Fruit fly (Drosophila melanogaster) whole organism, prepupa: ENCODE results near the gene CG2747.

Experiments used
- Blimp-1 ChIP-seq: fragments of 200-800 bp; sonication (Bioruptor generic); optimal IDR thresholded peaks from 3 replicates; lab custom pipeline; 2017; ENCODE audit warnings: missing biosample characterization, missing genetic modification characterization, mild to moderate bottlenecking, moderate library complexity, missing genetic modification reagents
- CG11294 ChIP-seq: fragments of 200-800 bp; sonication (Bioruptor generic); IDR thresholded peaks from 2 replicates; pipeline ENCODE4 v1.3.6; 2022; ENCODE audit warnings: missing biosample characterization, missing genetic modification characterization
- CG11762 ChIP-seq: fragments of 200-800 bp; sonication (Bioruptor generic); optimal IDR thresholded peaks from 3 replicates; lab custom pipeline; 2016; ENCODE audit warnings: missing biosample characterization, missing genetic modification characterization; ENCODE audit not compliant: insufficient read depth
- CG11902 ChIP-seq: fragments of 200-800 bp; sonication (Bioruptor generic); optimal IDR thresholded peaks from 3 replicates; lab custom pipeline; 2016; ENCODE audit warnings: missing biosample characterization, missing genetic modification characterization
- CG15336 ChIP-seq: fragments of 200-800 bp; sonication (Bioruptor generic); IDR thresholded peaks from 2 replicates; pipeline ENCODE4 v1.3.6; 2022; ENCODE audit warnings: missing biosample characterization, missing genetic modification characterization
- CG16779 ChIP-seq: fragments of 200-800 bp; sonication (Bioruptor generic); optimal IDR thresholded peaks from 3 replicates; lab custom pipeline; 2017; ENCODE audit warnings: missing biosample characterization, mild to moderate bottlenecking, missing genetic modification characterization
- CG3032 ChIP-seq: fragments of 200-800 bp; optimal IDR thresholded peaks from 2 replicates; lab custom pipeline; 2019; ENCODE audit warnings: missing biosample characterization, mild to moderate bottlenecking, missing genetic modification characterization, moderate library complexity
- CG31627 ChIP-seq: fragments of 200-800 bp; sonication (Bioruptor generic); optimal IDR thresholded peaks from 3 replicates; lab custom pipeline; 2016; ENCODE audit warnings: missing biosample characterization, missing genetic modification characterization
- CG32006 ChIP-seq: fragments of 200-800 bp; sonication (Bioruptor generic); optimal IDR thresholded peaks from 3 replicates; lab custom pipeline; 2017; ENCODE audit warnings: missing biosample characterization, mild to moderate bottlenecking, missing genetic modification characterization
- CG34406 ChIP-seq: fragments of 200-800 bp; sonication (Bioruptor generic); optimal IDR thresholded peaks from 3 replicates; lab custom pipeline; 2016; ENCODE audit warnings: missing biosample characterization, missing genetic modification characterization
- CG6163 ChIP-seq: fragments of 200-800 bp; sonication (Bioruptor generic); IDR thresholded peaks from 3 replicates; pipeline ENCODE4 v1.3.6; 2022; ENCODE audit warnings: missing biosample characterization, missing genetic modification characterization
- CG6792 ChIP-seq: fragments of 200-800 bp; sonication (Bioruptor generic); optimal IDR thresholded peaks from 3 replicates; lab custom pipeline; 2016; ENCODE audit warnings: missing biosample characterization, missing genetic modification characterization
- CG6808 ChIP-seq: fragments of 200-800 bp; sonication (Bioruptor generic); optimal IDR thresholded peaks from 3 replicates; lab custom pipeline; 2017; ENCODE audit warnings: missing biosample characterization, missing genetic modification characterization, mild to moderate bottlenecking, moderate library complexity, missing genetic modification reagents
- CG6854 ChIP-seq: fragments of 200-800 bp; sonication (Bioruptor generic); optimal IDR thresholded peaks from 2 replicates; lab custom pipeline; 2017; ENCODE audit warnings: missing biosample characterization, mild to moderate bottlenecking, missing genetic modification characterization
- CG7368 ChIP-seq: fragments of 200-800 bp; sonication (Bioruptor generic); optimal IDR thresholded peaks from 3 replicates; lab custom pipeline; 2016; ENCODE audit warnings: missing biosample characterization, missing genetic modification characterization
- CG8119 ChIP-seq: fragments of 200-800 bp; sonication (Bioruptor generic); IDR thresholded peaks from 3 replicates; pipeline ENCODE4 v1.3.6; 2022; ENCODE audit warnings: missing biosample characterization, missing genetic modification characterization
- CG8319 ChIP-seq: fragments of 200-800 bp; sonication (Bioruptor generic); optimal IDR thresholded peaks from 3 replicates; lab custom pipeline; 2016; ENCODE audit warnings: missing biosample characterization, missing genetic modification characterization
- CG8632 ChIP-seq: fragments of 200-800 bp; sonication (Bioruptor generic); optimal IDR thresholded peaks from 3 replicates; lab custom pipeline; 2016; ENCODE audit warnings: missing biosample characterization, missing genetic modification characterization
- Eip78C ChIP-seq: fragments of 200-800 bp; sonication (Bioruptor generic); peaks from one replicate; lab custom pipeline; 2016; ENCODE audit warnings: missing biosample characterization, missing genetic modification characterization
- Eip93F ChIP-seq: fragments of 200-800 bp; sonication (Bioruptor generic); optimal IDR thresholded peaks from 2 replicates; lab custom pipeline; 2016; ENCODE audit warnings: missing biosample characterization, mild to moderate bottlenecking, missing genetic modification characterization
- Ets21C ChIP-seq: fragments of 200-800 bp; sonication (Bioruptor generic); optimal IDR thresholded peaks from 3 replicates; lab custom pipeline; 2016; ENCODE audit warnings: missing biosample characterization, missing genetic modification characterization
- Hr38 ChIP-seq: sonication (Bioruptor generic); optimal IDR thresholded peaks from 2 replicates; lab custom pipeline; 2016; ENCODE audit warnings: missing biosample characterization, missing genetic modification characterization
- Hr39 ChIP-seq: fragments of 200-800 bp; sonication (Bioruptor generic); optimal IDR thresholded peaks from 2 replicates; lab custom pipeline; 2016; ENCODE audit warnings: missing biosample characterization, missing genetic modification characterization
- Lpt ChIP-seq: fragments of 200-800 bp; sonication (Bioruptor generic); optimal IDR thresholded peaks from 3 replicates; lab custom pipeline; 2016; ENCODE audit warnings: missing biosample characterization, missing genetic modification characterization
- Met ChIP-seq: fragments of 200-800 bp; sonication (Bioruptor generic); optimal IDR thresholded peaks from 3 replicates; lab custom pipeline; 2016; ENCODE audit warnings: missing biosample characterization, missing genetic modification characterization
- Smox ChIP-seq: fragments of 200-800 bp; sonication (Bioruptor generic); optimal IDR thresholded peaks from 3 replicates; lab custom pipeline; 2016; ENCODE audit warnings: missing biosample characterization, missing genetic modification characterization
- Sox102F ChIP-seq: fragments of 200-800 bp; sonication (Bioruptor generic); optimal IDR thresholded peaks from 2 replicates; lab custom pipeline; 2016; ENCODE audit warnings: missing biosample characterization, mild to moderate bottlenecking, missing genetic modification characterization
- Sox14 ChIP-seq: fragments of 200-800 bp; sonication (Bioruptor generic); optimal IDR thresholded peaks from 3 replicates; lab custom pipeline; 2016; ENCODE audit warnings: missing biosample characterization, missing genetic modification characterization
- Sox15 ChIP-seq: fragments of 200-800 bp; sonication (Bioruptor generic); optimal IDR thresholded peaks from 3 replicates; lab custom pipeline; 2016; ENCODE audit warnings: missing biosample characterization, missing genetic modification characterization
- acj6 ChIP-seq: fragments of 200-800 bp; sonication (Bioruptor generic); optimal IDR thresholded peaks from 3 replicates; lab custom pipeline; 2016; ENCODE audit warnings: missing biosample characterization, missing genetic modification characterization
- cyc ChIP-seq: fragments of 200-800 bp; sonication (Bioruptor generic); optimal IDR thresholded peaks from 3 replicates; lab custom pipeline; 2016; ENCODE audit warnings: missing biosample characterization, missing genetic modification characterization
- dac ChIP-seq: fragments of 200-800 bp; sonication (Bioruptor generic); optimal IDR thresholded peaks from 2 replicates; lab custom pipeline; 2017; ENCODE audit warnings: missing biosample characterization, mild to moderate bottlenecking, missing genetic modification characterization
- dsx ChIP-seq: fragments of 200-800 bp; optimal IDR thresholded peaks from 3 replicates; lab custom pipeline; 2019; ENCODE audit warnings: missing biosample characterization, mild to moderate bottlenecking, missing genetic modification characterization, moderate library complexity; ENCODE audit not compliant: poor library complexity, severe bottlenecking
- eg ChIP-seq: fragments of 200-800 bp; sonication (Bioruptor generic); IDR thresholded peaks from 3 replicates; pipeline ENCODE4 v1.3.6; 2022; ENCODE audit warnings: missing biosample characterization, missing genetic modification characterization
- fd85E ChIP-seq: fragments of 200-800 bp; sonication (Bioruptor generic); optimal IDR thresholded peaks from 3 replicates; lab custom pipeline; 2016; ENCODE audit warnings: missing biosample characterization, missing genetic modification characterization
- fkh ChIP-seq: fragments of 200-800 bp; sonication (Bioruptor generic); optimal IDR thresholded peaks from 3 replicates; lab custom pipeline; 2017; ENCODE audit warnings: missing biosample characterization, mild to moderate bottlenecking, missing genetic modification characterization, moderate library complexity
- lz ChIP-seq: fragments of 200-800 bp; sonication (Bioruptor generic); optimal IDR thresholded peaks from 3 replicates; lab custom pipeline; 2016; ENCODE audit warnings: missing biosample characterization, missing genetic modification characterization
- net ChIP-seq: fragments of 200-800 bp; sonication (Bioruptor generic); optimal IDR thresholded peaks from 3 replicates; lab custom pipeline; 2016; ENCODE audit warnings: missing biosample characterization, missing genetic modification characterization
- pdm3 ChIP-seq: fragments of 200-800 bp; sonication (Bioruptor generic); optimal IDR thresholded peaks from 3 replicates; lab custom pipeline; 2016; ENCODE audit warnings: missing biosample characterization, missing genetic modification characterization
- spab ChIP-seq: fragments of 200-800 bp; sonication (Bioruptor generic); optimal IDR thresholded peaks from 2 replicates; lab custom pipeline; 2017; ENCODE audit warnings: missing biosample characterization, mild to moderate bottlenecking, missing genetic modification characterization, missing genetic modification reagents
- ss ChIP-seq, 2 experiments: fragments of 200-800 bp; sonication (Bioruptor generic); optimal IDR thresholded peaks; 2 replicates in 1 of 2; 3 replicates in 1 of 2; lab custom pipeline; 2017 to 2018; ENCODE audit warnings: mild to moderate bottlenecking in 2 of 2, missing biosample characterization in 2 of 2, missing genetic modification characterization in 2 of 2, moderate library complexity in 1 of 2
- svp ChIP-seq: fragments of 200-800 bp; sonication (Bioruptor generic); peaks from one replicate; lab custom pipeline; 2016; ENCODE audit warnings: missing biosample characterization, missing genetic modification characterization
- vri ChIP-seq: fragments of 200-800 bp; sonication (Bioruptor generic); optimal IDR thresholded peaks from 3 replicates; lab custom pipeline; 2016; ENCODE audit warnings: missing biosample characterization, mild to moderate bottlenecking, missing genetic modification characterization

CG2747 gene

DNA sequence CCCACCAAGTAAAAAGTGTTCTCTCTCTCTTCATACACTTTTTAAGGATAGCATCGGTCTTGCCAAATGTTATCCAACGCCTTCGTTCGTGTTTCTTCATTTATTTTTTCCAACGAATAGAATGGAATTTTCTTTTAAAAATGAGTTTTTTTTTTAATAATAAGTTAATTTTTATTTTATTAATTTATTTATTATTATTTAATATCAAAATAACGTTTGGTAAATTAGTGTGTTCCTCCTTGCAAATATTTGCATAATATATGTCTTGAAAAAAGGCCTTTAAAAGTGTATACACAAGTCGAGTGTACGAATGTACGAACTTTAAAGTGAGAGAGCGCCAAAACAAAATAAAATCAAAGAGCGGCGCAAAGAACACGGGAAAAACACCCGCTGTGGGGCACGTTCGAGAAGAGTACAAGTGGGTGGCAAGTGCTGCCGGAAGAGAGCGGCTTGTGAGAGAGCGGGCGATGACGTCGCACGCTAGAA, 3.3 kb downstream of the CG2747 start (continued):
- TF ChIP-seq lz (GFP tag; lab: Kevin White, UChicago) (peak; percentile 80), vri (GFP tag; lab: Kevin White, UChicago) (peak; percentile 65), CG3032 (tag; lab: Kevin White, UChicago) (peak; percentile 80), CG6854 (GFP tag; lab: Kevin White, UChicago) (peak; percentile 74), Hr39 (GFP tag; lab: Kevin White, UChicago) (peak; percentile 63), CG6808 (peak; percentile 75), CG34406 (GFP tag; lab: Kevin White, UChicago) (peak; percentile 92), Met (GFP tag; lab: Kevin White, UChicago) (peak; percentile 51), Eip78C (GFP tag; lab: Kevin White, UChicago) (peak; percentile 95), svp (GFP tag; lab: Kevin White, UChicago) (peak; percentile 88), spab (GFP tag; lab: Kevin White, UChicago) (peak; percentile 74), fd85E (GFP tag; lab: Kevin White, UChicago) (peak; percentile 54), Sox15 (GFP tag; lab: Kevin White, UChicago) (peak; percentile 78), cyc (peak; percentile 25), net (GFP tag; lab: Kevin White, UChicago) (peak; percentile 87), ss (GFP tag; optimal IDR thresholded peaks at IDR 0.05; lab: Kevin White, UChicago) (peak; percentile 85 to 94), pdm3 (peak; percentile 76)

DNA sequence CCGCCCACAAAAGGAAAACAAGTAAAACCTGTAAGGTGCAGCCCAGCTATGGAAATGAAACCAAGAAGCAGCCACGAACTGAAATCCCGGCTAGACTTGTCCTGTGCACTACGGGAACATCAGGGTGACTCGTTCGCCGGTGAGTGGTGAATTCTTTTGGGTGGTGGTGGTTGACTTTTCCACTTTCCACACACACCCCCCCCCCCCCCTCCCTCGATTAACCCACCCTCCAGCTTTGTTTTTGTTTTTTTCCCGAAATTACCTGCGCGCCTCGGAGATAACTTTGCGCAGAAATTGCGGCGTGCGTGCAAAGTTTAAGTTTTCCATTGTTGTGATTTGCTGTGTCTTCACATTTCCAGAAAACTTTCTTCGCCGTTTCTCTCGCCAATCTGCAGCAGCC, 4.1 kb downstream of the CG2747 start:
- no peak for TF ChIP-seq dac (GFP tag; lab: Kevin White, UChicago)
- TF ChIP-seq acj6 (GFP tag; lab: Kevin White, UChicago): no peak
- no peak for TF ChIP-seq Ets21C (GFP tag; lab: Kevin White, UChicago)
- no peak for TF ChIP-seq Hr38 (GFP tag; lab: Kevin White, UChicago)
- TF ChIP-seq eg (GFP tag; lab: Robert Waterston, UW): no peak
- TF ChIP-seq Eip78C (GFP tag; lab: Kevin White, UChicago): no peak
- TF ChIP-seq CG11762 (GFP tag; lab: Kevin White, UChicago): no peak
- no peak for TF ChIP-seq CG31627
- TF ChIP-seq CG16779 (tag; lab: Kevin White, UChicago): no peak
- no peak for TF ChIP-seq CG8319 (GFP tag; lab: Kevin White, UChicago)
- no peak for TF ChIP-seq cyc
- no peak for TF ChIP-seq Sox102F (GFP tag; lab: Kevin White, UChicago)

DNA sequence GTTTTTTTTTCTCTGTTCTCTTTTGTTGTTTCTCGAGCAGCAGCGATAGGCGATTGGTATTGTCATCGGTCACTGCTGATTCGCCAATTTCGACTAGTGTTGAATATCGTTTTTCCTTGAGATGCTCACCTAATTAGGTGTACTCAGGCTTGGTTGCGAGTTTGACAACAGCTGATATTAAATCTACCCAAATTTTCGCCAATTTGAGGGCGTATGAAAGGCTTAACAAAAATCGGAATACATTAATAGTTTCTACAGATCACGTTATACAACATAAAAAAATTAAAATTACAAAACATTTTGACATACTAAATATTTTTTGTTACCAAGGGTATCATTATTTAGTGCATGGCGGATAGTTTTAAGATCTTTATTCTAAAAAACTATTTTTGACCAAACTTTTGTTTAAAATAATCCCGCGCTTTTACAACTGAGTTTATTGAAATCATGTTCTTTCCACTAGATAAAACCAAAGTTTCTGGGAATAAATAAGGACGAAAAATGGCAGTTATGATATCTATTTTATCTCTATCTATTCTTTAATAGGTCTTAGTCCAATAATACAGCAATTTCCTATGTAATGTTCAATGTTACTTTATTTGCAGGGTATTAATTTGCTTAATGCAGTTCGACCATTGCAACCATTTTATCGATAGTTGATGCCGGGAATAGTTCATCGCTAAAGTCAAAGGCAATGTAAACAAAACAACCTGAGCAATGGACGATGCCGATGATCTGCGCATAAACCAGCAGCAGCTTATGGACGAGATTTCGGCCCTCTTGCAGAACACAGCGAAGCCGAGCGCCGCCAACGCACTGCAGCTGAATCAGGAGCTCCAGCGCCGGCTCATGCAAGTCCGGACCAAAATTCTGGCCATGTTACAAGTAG, 17.2 kb downstream of the CG2747 start, which contains the start of the genes CG10435 and Pbp95:
TSS of gene CG10435 (minus strand) at position 81 of the 889 bp plus-strand sequence.
TSS of gene Pbp95 (plus strand) at position 671 of the 889 bp plus-strand sequence.
- TF ChIP-seq svp (GFP tag; lab: Kevin White, UChicago) (peak; percentile 97), Eip93F (GFP tag; lab: Kevin White, UChicago) (no peak), CG7368 (GFP tag; lab: Kevin White, UChicago) (peak; percentile 37), Sox102F (GFP tag; lab: Kevin White, UChicago) (no peak), vri (GFP tag; lab: Kevin White, UChicago) (no peak), CG32006 (GFP tag; lab: Kevin White, UChicago) (no peak), Hr39 (GFP tag; lab: Kevin White, UChicago) (peak; percentile 54), dsx (GFP tag; lab: Kevin White, UChicago) (no peak), CG8119 (GFP tag; lab: Robert Waterston, UW) (0 out of 3 replicates have a peak, but pooled peaks have one; percentile 14), eg (GFP tag; lab: Robert Waterston, UW) (no peak; the same call in 1 of the 3 replicates), Ets21C (GFP tag; lab: Kevin White, UChicago) (peak; percentile 24), CG6163 (GFP tag; lab: Robert Waterston, UW) (peak; percentile 62), CG11762 (GFP tag; lab: Kevin White, UChicago) (peak; percentile 3), Blimp-1 (no peak), Smox (no peak), fkh (GFP tag; lab: Kevin White, UChicago) (no peak), CG11294 (0 out of 2 replicates have a peak, but pooled peaks have one; percentile 24), CG6792 (GFP tag; lab: Kevin White, UChicago) (no peak), CG8632 (GFP tag; lab: Kevin White, UChicago) (no peak), pdm3 (no peak), cyc (peak; percentile 52), CG15336 (GFP tag; lab: Robert Waterston, UW) (no peak), CG6854 (GFP tag; lab: Kevin White, UChicago) (no peak), fd85E (GFP tag; lab: Kevin White, UChicago) (no peak), CG11902 (peak; percentile 29), net (GFP tag; lab: Kevin White, UChicago) (no peak), CG3032 (tag; lab: Kevin White, UChicago) (peak; percentile 27), Lpt (GFP tag; lab: Kevin White, UChicago) (peak; percentile 45), dac (GFP tag; lab: Kevin White, UChicago) (no peak), Eip78C (GFP tag; lab: Kevin White, UChicago) (no peak), CG8319 (GFP tag; lab: Kevin White, UChicago) (no peak), Sox14 (peak; percentile 55)
